Fruit fly (Drosophila melanogaster): ENCODE measurements around the gene CG7606.

CG7606 gene

dm6 chr3R:17594086-17594485 is 2.2 kb upstream of the CG7606 start, which contains the start of gene Sgs5bis:
Gene Sgs5bis, plus strand, starts transcription at chr3R:17594386.
- TF ChIP-seq EcR (GFP tag; optimal IDR thresholded peaks at IDR 0.05) = no peak
- TF ChIP-seq psq (optimal IDR thresholded peaks at IDR 0.05) = no peak
- TF ChIP-seq Dll (optimal IDR thresholded peaks at IDR 0.05) = no peak
- TF ChIP-seq CG8478 (optimal IDR thresholded peaks at IDR 0.05) = no peak
- TF ChIP-seq usp (GFP tag; optimal IDR thresholded peaks at IDR 0.05) = no peak
- TF ChIP-seq pan (optimal IDR thresholded peaks at IDR 0.05) = no peak

dm6 chr3R:17595084-17595483 is 1.3 kb upstream of the CG7606 start, which contains the start of gene Sgs5:
Gene Sgs5, plus strand, starts transcription at chr3R:17595362.
- TF ChIP-seq Dll (optimal IDR thresholded peaks at IDR 0.05) = no peak
- no peak for TF ChIP-seq pan (optimal IDR thresholded peaks at IDR 0.05)
- TF ChIP-seq CG8478 (optimal IDR thresholded peaks at IDR 0.05) = no peak
- no peak for TF ChIP-seq psq (optimal IDR thresholded peaks at IDR 0.05)
- TF ChIP-seq EcR (GFP tag; optimal IDR thresholded peaks at IDR 0.05) = no peak
- no peak for TF ChIP-seq usp (GFP tag; optimal IDR thresholded peaks at IDR 0.05)

dm6 chr3R:17599695-17600094 is 3.4 kb downstream of the CG7606 start:
- TF ChIP-seq EcR (GFP tag; optimal IDR thresholded peaks at IDR 0.05) (no peak), pan (optimal IDR thresholded peaks at IDR 0.05) (no peak), Dll (optimal IDR thresholded peaks at IDR 0.05) (no peak), CG8478 (optimal IDR thresholded peaks at IDR 0.05) (no peak), psq (optimal IDR thresholded peaks at IDR 0.05) (no peak), usp (GFP tag; optimal IDR thresholded peaks at IDR 0.05) (no peak)

- TF ChIP-seq Dll (optimal IDR thresholded peaks at IDR 0.05) (no peak), EcR (GFP tag; optimal IDR thresholded peaks at IDR 0.05) (no peak)
Observed at dm6 chr3R:17601866-17602265, 5.5 kb downstream of the CG7606 start.

- TF ChIP-seq CG8478 (optimal IDR thresholded peaks at IDR 0.05) = no peak
Observed at dm6 chr3R:17602974-17603373, 6.6 kb downstream of the CG7606 start.

- TF ChIP-seq CG8478 (optimal IDR thresholded peaks at IDR 0.05) (no peak), psq (optimal IDR thresholded peaks at IDR 0.05) (no peak), Dll (optimal IDR thresholded peaks at IDR 0.05) (no peak)
Observed at dm6 chr3R:17603717-17604116, 7.4 kb downstream of the CG7606 start.

dm6 chr3R:17604198-17604879 is 8.0 kb downstream of the CG7606 start:
- TF ChIP-seq Dll (optimal IDR thresholded peaks at IDR 0.05) = no peak
- TF ChIP-seq CG8478 (optimal IDR thresholded peaks at IDR 0.05) = no peak
- no peak for TF ChIP-seq pan (optimal IDR thresholded peaks at IDR 0.05)
- TF ChIP-seq usp (GFP tag; optimal IDR thresholded peaks at IDR 0.05) = no peak
- no peak for TF ChIP-seq EcR (GFP tag; optimal IDR thresholded peaks at IDR 0.05)
- TF ChIP-seq psq (optimal IDR thresholded peaks at IDR 0.05) = no peak

- TF ChIP-seq usp (GFP tag; optimal IDR thresholded peaks at IDR 0.05) (no peak), EcR (GFP tag; optimal IDR thresholded peaks at IDR 0.05) (no peak), pan (optimal IDR thresholded peaks at IDR 0.05) (no peak), Dll (optimal IDR thresholded peaks at IDR 0.05) (no peak), CG8478 (optimal IDR thresholded peaks at IDR 0.05) (no peak), psq (optimal IDR thresholded peaks at IDR 0.05) (no peak)
Observed at dm6 chr3R:17604880-17605667, 8.7 kb downstream of the CG7606 start.

- TF ChIP-seq EcR (GFP tag; optimal IDR thresholded peaks at IDR 0.05) = no peak
- no peak for TF ChIP-seq CG8478 (optimal IDR thresholded peaks at IDR 0.05)
- TF ChIP-seq pan (optimal IDR thresholded peaks at IDR 0.05) = no peak
- no peak for TF ChIP-seq Dll (optimal IDR thresholded peaks at IDR 0.05)
- no peak for TF ChIP-seq usp (GFP tag; optimal IDR thresholded peaks at IDR 0.05)
Observed at dm6 chr3R:17605872-17606271, 9.5 kb downstream of the CG7606 start, which contains the start of gene sll. Gene sll, plus strand, starts transcription at chr3R:17606106.

- TF ChIP-seq usp (GFP tag; optimal IDR thresholded peaks at IDR 0.05) (no peak), EcR (GFP tag; optimal IDR thresholded peaks at IDR 0.05) (no peak), CG8478 (optimal IDR thresholded peaks at IDR 0.05) (no peak)
Observed at dm6 chr3R:17609059-17609458, 12.7 kb downstream of the CG7606 start, which contains the start of gene CG14329. Gene CG14329, plus strand, starts transcription at chr3R:17609359.

- TF ChIP-seq pan (optimal IDR thresholded peaks at IDR 0.05) (no peak), psq (optimal IDR thresholded peaks at IDR 0.05) (no peak), CG8478 (optimal IDR thresholded peaks at IDR 0.05) (no peak), EcR (GFP tag; optimal IDR thresholded peaks at IDR 0.05) (no peak), Dll (optimal IDR thresholded peaks at IDR 0.05) (no peak)
Observed at dm6 chr3R:17611411-17611810, 15.1 kb downstream of the CG7606 start, which contains the start of gene Edg91. Gene Edg91, minus strand, starts transcription at chr3R:17611511.

dm6 chr3R:17611836-17612235 is 15.5 kb downstream of the CG7606 start:
- TF ChIP-seq EcR (GFP tag; optimal IDR thresholded peaks at IDR 0.05) (no peak), CG8478 (optimal IDR thresholded peaks at IDR 0.05) (no peak), usp (GFP tag; optimal IDR thresholded peaks at IDR 0.05) (no peak), Dll (optimal IDR thresholded peaks at IDR 0.05) (no peak), psq (optimal IDR thresholded peaks at IDR 0.05) (no peak), pan (optimal IDR thresholded peaks at IDR 0.05) (no peak)

dm6 chr3R:17612587-17612986 is 16.3 kb downstream of the CG7606 start, which contains the start of gene CG34281:
Gene CG34281, plus strand, starts transcription at chr3R:17612887.
- no peak for TF ChIP-seq CG8478 (optimal IDR thresholded peaks at IDR 0.05)
- TF ChIP-seq usp (GFP tag; optimal IDR thresholded peaks at IDR 0.05) = no peak
- no peak for TF ChIP-seq EcR (GFP tag; optimal IDR thresholded peaks at IDR 0.05)
- TF ChIP-seq psq (optimal IDR thresholded peaks at IDR 0.05) = no peak
- no peak for TF ChIP-seq pan (optimal IDR thresholded peaks at IDR 0.05)
- TF ChIP-seq Dll (optimal IDR thresholded peaks at IDR 0.05) = no peak
